Worm (Caenorhabditis elegans) whole organism, early embryonic: Measurements from ENCODE around the gene srh-38.

Experiments used
- B0310.2 ChIP-seq: sonication (generic microtip); optimal IDR thresholded peaks from 2 replicates; lab custom pipeline; 2016; ENCODE audit warnings: mild to moderate bottlenecking, missing genetic modification characterization, missing compliant biosample characterization
- F13C5.2 ChIP-seq: sonication (generic microtip); optimal IDR thresholded peaks from 2 replicates; lab custom pipeline; 2017; ENCODE audit warnings: mild to moderate bottlenecking, missing genetic modification characterization, inconsistent platforms, missing compliant biosample characterization
- aly-1 ChIP-seq: sonication (generic microtip); optimal IDR thresholded peaks from 2 replicates; lab custom pipeline; 2016; ENCODE audit warnings: missing genetic modification characterization, missing compliant biosample characterization
- ama-1 ChIP-seq: fragments of 150-350 bp; optimal IDR thresholded peaks from 2 replicates; lab custom pipeline; 2014
- ceh-13 ChIP-seq: fragments of 200-800 bp; sonication (Bioruptor generic); optimal IDR thresholded peaks from 2 replicates; lab custom pipeline; 2018; ENCODE audit warnings: mild to moderate bottlenecking, missing genetic modification characterization, missing compliant biosample characterization
- ceh-36 ChIP-seq: sonication (generic microtip); optimal IDR thresholded peaks from 2 replicates; lab custom pipeline; 2016; ENCODE audit warnings: missing genetic modification characterization, inconsistent platforms, missing compliant biosample characterization
- ets-7 ChIP-seq: sonication (generic microtip); optimal IDR thresholded peaks from 2 replicates; lab custom pipeline; 2016; ENCODE audit warnings: missing genotype, missing genetic modification characterization, missing compliant biosample characterization
- flt-1 ChIP-seq: fragments of 200-800 bp; sonication (Bioruptor generic); IDR thresholded peaks from 2 replicates; pipeline ENCODE4 v1.3.6; 2022; ENCODE audit warnings: missing genetic modification characterization, missing compliant biosample characterization
- hmbx-1 ChIP-seq: sonication (generic microtip); optimal IDR thresholded peaks from 2 replicates; lab custom pipeline; 2016; ENCODE audit warnings: mild to moderate bottlenecking, missing genetic modification characterization, missing compliant biosample characterization
- hmg-4 ChIP-seq: fragments of 200-800 bp; sonication (Bioruptor generic); optimal IDR thresholded peaks from 2 replicates; lab custom pipeline; 2018; ENCODE audit warnings: mild to moderate bottlenecking, missing genetic modification characterization, missing compliant biosample characterization
- hnd-1 ChIP-seq: sonication (generic microtip); optimal IDR thresholded peaks from 2 replicates; lab custom pipeline; 2016; ENCODE audit warnings: missing genetic modification characterization, missing compliant biosample characterization
- pes-1 ChIP-seq: fragments of 200-800 bp; sonication (Bioruptor generic); IDR thresholded peaks from 2 replicates; pipeline ENCODE4 v1.3.6; 2022; ENCODE audit warnings: missing genetic modification reagents, missing genetic modification characterization, missing compliant biosample characterization
- scrt-1 ChIP-seq: fragments of 200-800 bp; sonication (Bioruptor generic); IDR thresholded peaks from 2 replicates; pipeline ENCODE4 v1.3.6; 2022; ENCODE audit warnings: missing genetic modification characterization, missing compliant biosample characterization
- sea-1 ChIP-seq: fragments of 200-800 bp; sonication (Bioruptor generic); conservative IDR thresholded peaks from 2 replicates; pipeline ENCODE4 v1.3.6; 2022; ENCODE audit warnings: missing genetic modification characterization, missing compliant biosample characterization
- tbx-11 ChIP-seq: fragments of 200-800 bp; sonication (Bioruptor generic); IDR thresholded peaks from 2 replicates; pipeline ENCODE4 v1.3.6; 2022; ENCODE audit warnings: missing genetic modification characterization, missing compliant biosample characterization
- tbx-37 ChIP-seq: fragments of 200-800 bp; sonication (Bioruptor generic); conservative IDR thresholded peaks from 2 replicates; pipeline ENCODE4 v1.3.6; 2022; ENCODE audit warnings: missing genetic modification reagents, missing genetic modification characterization, missing compliant biosample characterization
- tra-4 ChIP-seq: sonication (generic microtip); optimal IDR thresholded peaks from 2 replicates; lab custom pipeline; 2017; ENCODE audit warnings: missing genetic modification characterization, missing compliant biosample characterization

Gene srh-38

DNA sequence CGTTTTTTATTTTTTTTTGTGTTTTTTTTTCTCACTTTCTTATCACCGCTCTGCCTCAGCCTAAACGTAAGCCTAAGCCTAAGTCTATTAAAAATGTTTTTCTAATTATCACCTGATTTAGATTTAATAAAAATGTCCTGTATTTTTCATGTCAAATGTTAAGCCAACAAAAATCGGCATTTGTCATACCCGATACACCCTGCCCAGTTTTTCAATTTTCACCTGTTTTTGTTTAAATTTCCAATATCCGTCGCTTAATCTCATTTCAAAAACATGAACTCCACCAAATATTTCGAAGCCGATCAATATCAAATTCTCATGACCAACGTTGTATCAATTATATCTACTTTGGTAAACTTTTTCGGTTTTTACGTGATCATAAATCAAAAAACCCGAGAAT, 8.8 kb upstream of the srh-38 start, which contains the start of gene C31B8.1:
Gene C31B8.1 (plus strand): TSS at position 301 of the 400 bp plus-strand sequence.
- TF ChIP-seq aly-1 (tag; lab: Kevin White, UChicago) = no peak
- TF ChIP-seq ceh-36 (tag; lab: Kevin White, UChicago) = no peak
- no peak for TF ChIP-seq ceh-13 (GFP tag; lab: Kevin White, UChicago)

DNA sequence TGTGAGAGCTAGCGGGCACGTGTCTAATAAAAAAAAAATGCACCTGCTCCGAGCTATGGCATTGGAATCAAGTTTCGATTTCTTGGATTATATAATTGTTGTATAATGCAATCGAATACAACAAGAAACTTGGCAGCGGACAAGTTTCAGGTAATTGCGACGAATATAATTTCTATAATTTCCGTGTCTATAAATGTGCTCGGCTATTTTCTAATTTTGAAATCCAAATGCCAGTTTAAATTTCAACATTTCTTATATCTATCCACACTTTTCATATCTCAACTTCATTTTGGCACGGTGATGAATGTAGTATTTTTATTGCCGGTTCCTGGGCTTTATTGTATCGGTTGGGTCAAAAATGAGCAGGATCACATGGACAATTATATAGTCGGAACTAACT, 7.3 kb upstream of the srh-38 start, which contains the start of gene C31B8.16:
Gene C31B8.16 (plus strand): TSS at position 301 of the 400 bp plus-strand sequence.
- TF ChIP-seq F13C5.2 (no peak), tra-4 (tag; lab: Kevin White, UChicago) (no peak), ceh-36 (tag; lab: Kevin White, UChicago) (no peak)

DNA sequence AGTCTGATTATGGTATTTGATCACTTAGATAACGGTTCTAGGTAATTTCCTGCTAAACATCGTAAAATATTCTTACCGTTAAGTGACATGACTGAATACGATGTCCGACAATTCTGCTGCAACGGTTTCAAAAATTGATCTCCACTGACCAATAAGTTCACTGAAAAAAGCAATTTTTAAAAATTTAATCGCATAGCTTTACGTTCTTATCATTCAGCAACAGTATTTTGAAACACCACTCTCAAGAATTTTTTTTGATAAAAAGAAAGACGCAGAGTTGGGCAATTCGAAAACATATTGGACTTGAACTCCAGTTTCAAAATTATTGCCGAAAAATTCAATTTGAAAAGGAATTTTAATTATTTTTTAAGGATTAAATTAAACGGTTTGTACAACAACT, 5.1 kb upstream of the srh-38 start, which contains the start of gene C31B8.12:
Gene C31B8.12 (minus strand): TSS at position 101 of the 400 bp plus-strand sequence.
- TF ChIP-seq hmbx-1 (tag; lab: Kevin White, UChicago) (no peak), tbx-37 (no peak), sea-1 (GFP tag; lab: Robert Waterston, UW) (no peak), hnd-1 (tag; lab: Kevin White, UChicago) (no peak), flt-1 (GFP tag; lab: Robert Waterston, UW) (no peak), ets-7 (tag; lab: Kevin White, UChicago) (no peak), pes-1 (GFP tag; lab: Robert Waterston, UW) (no peak), F13C5.2 (no peak), ceh-13 (GFP tag; lab: Kevin White, UChicago) (no peak), ceh-36 (tag; lab: Kevin White, UChicago) (no peak), tbx-11 (GFP tag; lab: Robert Waterston, UW) (no peak)

DNA sequence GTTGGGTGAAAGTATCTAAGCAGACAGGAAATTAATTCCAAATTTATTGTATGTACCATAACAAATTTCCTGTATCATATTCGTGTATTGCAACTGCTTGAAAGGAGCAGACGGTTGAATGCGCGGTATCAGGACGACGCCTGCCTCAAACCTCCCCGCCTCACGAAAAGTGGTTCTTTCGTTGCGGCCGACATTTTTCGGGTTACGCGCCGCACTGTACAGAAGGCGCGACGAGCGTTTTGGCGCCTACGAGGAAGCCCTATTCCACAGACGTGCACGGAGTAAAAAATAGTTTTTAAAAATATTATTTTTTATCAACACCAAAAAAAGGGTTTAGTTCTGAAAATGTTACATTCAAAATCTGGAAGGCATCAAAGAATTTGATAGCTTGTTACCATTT, 2.4 kb downstream of the srh-38 start:
- TF ChIP-seq ama-1 (lab: Kevin White, UChicago) (no peak), pes-1 (GFP tag; lab: Robert Waterston, UW) (no peak), hnd-1 (tag; lab: Kevin White, UChicago) (no peak), scrt-1 (GFP tag; lab: Robert Waterston, UW) (no peak), tra-4 (tag; lab: Kevin White, UChicago) (no peak), ets-7 (tag; lab: Kevin White, UChicago) (no peak), ceh-13 (GFP tag; lab: Kevin White, UChicago) (no peak), hmg-4 (no peak)

DNA sequence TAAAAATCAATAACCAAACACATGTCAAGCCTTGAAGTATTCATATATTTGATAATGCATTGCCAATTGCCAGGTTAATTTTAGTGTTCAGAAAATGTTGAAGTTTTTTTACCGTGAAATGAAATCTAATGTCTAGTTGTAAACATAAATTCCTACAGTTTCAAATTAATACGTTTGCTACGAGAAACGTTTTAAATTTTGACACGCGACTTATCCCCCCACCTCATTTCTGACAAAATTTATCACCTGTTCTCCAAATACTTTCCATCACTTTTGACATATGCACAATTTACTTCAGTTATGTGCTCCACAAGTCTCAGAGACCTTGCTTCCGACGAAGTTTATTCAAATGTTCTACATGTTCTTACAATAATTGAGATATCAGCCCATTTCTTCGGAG, 8.5 kb downstream of the srh-38 start, which contains the start of gene srh-146:
Gene srh-146 (plus strand): TSS at position 301 of the 400 bp plus-strand sequence.
- TF ChIP-seq F13C5.2 (no peak), ama-1 (lab: Kevin White, UChicago) (no peak), hmg-4 (no peak), pes-1 (GFP tag; lab: Robert Waterston, UW) (no peak), hmbx-1 (tag; lab: Kevin White, UChicago) (no peak), sea-1 (GFP tag; lab: Robert Waterston, UW) (no peak), scrt-1 (GFP tag; lab: Robert Waterston, UW) (no peak), aly-1 (tag; lab: Kevin White, UChicago) (no peak), tbx-37 (no peak), ceh-36 (tag; lab: Kevin White, UChicago) (no peak), ceh-13 (GFP tag; lab: Kevin White, UChicago) (no peak), hnd-1 (tag; lab: Kevin White, UChicago) (no peak)

DNA sequence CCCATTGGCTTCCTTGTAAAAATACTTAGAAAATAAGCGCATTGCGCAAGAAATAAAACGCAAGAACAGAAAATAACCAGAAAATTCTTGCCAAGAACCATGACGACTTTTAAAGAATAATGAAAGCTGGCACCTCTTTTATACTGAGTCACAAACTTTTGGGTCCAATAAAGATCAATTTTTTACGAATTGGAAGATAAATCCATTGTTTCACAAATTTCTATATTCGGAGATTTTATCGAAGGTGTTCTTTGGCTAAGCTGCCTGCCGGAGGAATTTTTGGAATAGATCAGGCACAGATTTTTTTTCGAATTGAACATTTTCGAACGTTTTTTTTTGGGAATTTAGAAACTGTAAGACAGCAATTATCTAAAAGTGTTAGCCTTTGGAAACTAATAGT, 9.6 kb downstream of the srh-38 start, which contains the start of gene C31B8.9:
Gene C31B8.9 (minus strand): TSS at position 101 of the 400 bp plus-strand sequence.
- no peak for TF ChIP-seq ama-1 (lab: Kevin White, UChicago)
- no peak for TF ChIP-seq sea-1 (GFP tag; lab: Robert Waterston, UW)
- TF ChIP-seq ets-7 (tag; lab: Kevin White, UChicago) = no peak
- no peak for TF ChIP-seq pes-1 (GFP tag; lab: Robert Waterston, UW)
- no peak for TF ChIP-seq scrt-1 (GFP tag; lab: Robert Waterston, UW)
- no peak for TF ChIP-seq ceh-13 (GFP tag; lab: Kevin White, UChicago)
- TF ChIP-seq tbx-11 (GFP tag; lab: Robert Waterston, UW) = no peak
- no peak for TF ChIP-seq hnd-1 (tag; lab: Kevin White, UChicago)
- no peak for TF ChIP-seq B0310.2 (tag; lab: Kevin White, UChicago)
- TF ChIP-seq aly-1 (tag; lab: Kevin White, UChicago) = no peak
- no peak for TF ChIP-seq tbx-37
- no peak for TF ChIP-seq hmbx-1 (tag; lab: Kevin White, UChicago)
- TF ChIP-seq hmg-4 = no peak
- no peak for TF ChIP-seq tra-4 (tag; lab: Kevin White, UChicago)
- no peak for TF ChIP-seq ceh-36 (tag; lab: Kevin White, UChicago)
- TF ChIP-seq F13C5.2 = no peak

DNA sequence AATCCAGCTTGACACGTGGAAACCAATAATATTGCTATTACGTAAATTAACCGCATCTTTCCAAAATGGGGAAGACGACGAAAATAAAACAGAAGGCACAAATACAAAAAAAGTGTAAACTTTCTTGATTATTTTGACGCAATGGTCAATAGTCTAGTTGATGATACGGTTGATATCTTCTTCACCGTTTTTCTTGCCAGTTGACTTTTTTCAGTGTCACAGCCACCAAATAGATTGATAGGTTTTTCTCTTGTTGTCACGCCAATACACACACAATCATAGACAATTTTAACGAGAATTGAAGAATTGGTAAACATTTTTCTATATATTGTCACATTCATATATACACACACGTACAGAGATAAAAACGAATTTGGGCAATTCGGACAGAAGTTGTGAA, 13.0 kb downstream of the srh-38 start, which contains the start of gene zmp-3:
Gene zmp-3 (minus strand): TSS at position 101 of the 400 bp plus-strand sequence.
- TF ChIP-seq scrt-1 (GFP tag; lab: Robert Waterston, UW) = no peak
- TF ChIP-seq flt-1 (GFP tag; lab: Robert Waterston, UW) = no peak
- no peak for TF ChIP-seq sea-1 (GFP tag; lab: Robert Waterston, UW)
- no peak for TF ChIP-seq B0310.2 (tag; lab: Kevin White, UChicago)
- TF ChIP-seq tra-4 (tag; lab: Kevin White, UChicago) = no peak
- no peak for TF ChIP-seq ceh-13 (GFP tag; lab: Kevin White, UChicago)
- no peak for TF ChIP-seq ama-1 (lab: Kevin White, UChicago)
- no peak for TF ChIP-seq pes-1 (GFP tag; lab: Robert Waterston, UW)
- TF ChIP-seq hmg-4 = no peak
- TF ChIP-seq tbx-37 = no peak
- no peak for TF ChIP-seq F13C5.2
- no peak for TF ChIP-seq tbx-11 (GFP tag; lab: Robert Waterston, UW)
- no peak for TF ChIP-seq ets-7 (tag; lab: Kevin White, UChicago)
- no peak for TF ChIP-seq aly-1 (tag; lab: Kevin White, UChicago)
